Fruit fly (Drosophila melanogaster) whole organism, prepupa: Measurements from ENCODE around the gene Sr-CIV.

ENCODE experiments used
- Blimp-1 ChIP-seq: fragments of 200-800 bp; sonication (Bioruptor generic); optimal IDR thresholded peaks from 3 replicates; lab custom pipeline; 2017; ENCODE audit warnings: missing biosample characterization, missing genetic modification characterization, mild to moderate bottlenecking, moderate library complexity, missing genetic modification reagents
- CG10631 ChIP-seq: fragments of 200-800 bp; sonication (Bioruptor generic); optimal IDR thresholded peaks from 2 replicates; lab custom pipeline; 2016; ENCODE audit warnings: missing biosample characterization, missing genetic modification characterization
- CG10669 ChIP-seq: fragments of 200-800 bp; sonication (Bioruptor generic); optimal IDR thresholded peaks from 3 replicates; lab custom pipeline; 2018; ENCODE audit warnings: missing biosample characterization, mild to moderate bottlenecking, missing genetic modification characterization, moderate library complexity
- CG11294 ChIP-seq: fragments of 200-800 bp; sonication (Bioruptor generic); IDR thresholded peaks from 2 replicates; pipeline ENCODE4 v1.3.6; 2022; ENCODE audit warnings: missing biosample characterization, missing genetic modification characterization
- CG11762 ChIP-seq: fragments of 200-800 bp; sonication (Bioruptor generic); optimal IDR thresholded peaks from 3 replicates; lab custom pipeline; 2016; ENCODE audit warnings: missing biosample characterization, missing genetic modification characterization; ENCODE audit not compliant: insufficient read depth
- CG11902 ChIP-seq: fragments of 200-800 bp; sonication (Bioruptor generic); optimal IDR thresholded peaks from 3 replicates; lab custom pipeline; 2016; ENCODE audit warnings: missing biosample characterization, missing genetic modification characterization
- CG15336 ChIP-seq: fragments of 200-800 bp; sonication (Bioruptor generic); IDR thresholded peaks from 2 replicates; pipeline ENCODE4 v1.3.6; 2022; ENCODE audit warnings: missing biosample characterization, missing genetic modification characterization
- CG16779 ChIP-seq: fragments of 200-800 bp; sonication (Bioruptor generic); optimal IDR thresholded peaks from 3 replicates; lab custom pipeline; 2017; ENCODE audit warnings: missing biosample characterization, mild to moderate bottlenecking, missing genetic modification characterization
- CG32006 ChIP-seq: fragments of 200-800 bp; sonication (Bioruptor generic); optimal IDR thresholded peaks from 3 replicates; lab custom pipeline; 2017; ENCODE audit warnings: missing biosample characterization, mild to moderate bottlenecking, missing genetic modification characterization
- CG34406 ChIP-seq: fragments of 200-800 bp; sonication (Bioruptor generic); optimal IDR thresholded peaks from 3 replicates; lab custom pipeline; 2016; ENCODE audit warnings: missing biosample characterization, missing genetic modification characterization
- CG3919 ChIP-seq: fragments of 200-800 bp; sonication (Bioruptor generic); optimal IDR thresholded peaks from 3 replicates; lab custom pipeline; 2016; ENCODE audit warnings: missing biosample characterization, missing genetic modification characterization
- CG6276 ChIP-seq: fragments of 200-800 bp; sonication (Bioruptor generic); optimal IDR thresholded peaks from 2 replicates; lab custom pipeline; 2017; ENCODE audit warnings: missing biosample characterization, mild to moderate bottlenecking, missing genetic modification characterization
- CG6792 ChIP-seq: fragments of 200-800 bp; sonication (Bioruptor generic); optimal IDR thresholded peaks from 3 replicates; lab custom pipeline; 2016; ENCODE audit warnings: missing biosample characterization, missing genetic modification characterization
- CG6808 ChIP-seq: fragments of 200-800 bp; sonication (Bioruptor generic); optimal IDR thresholded peaks from 3 replicates; lab custom pipeline; 2017; ENCODE audit warnings: missing biosample characterization, missing genetic modification characterization, mild to moderate bottlenecking, moderate library complexity, missing genetic modification reagents
- CG6854 ChIP-seq: fragments of 200-800 bp; sonication (Bioruptor generic); optimal IDR thresholded peaks from 2 replicates; lab custom pipeline; 2017; ENCODE audit warnings: missing biosample characterization, mild to moderate bottlenecking, missing genetic modification characterization
- CG7368 ChIP-seq: fragments of 200-800 bp; sonication (Bioruptor generic); optimal IDR thresholded peaks from 3 replicates; lab custom pipeline; 2016; ENCODE audit warnings: missing biosample characterization, missing genetic modification characterization
- CG8119 ChIP-seq: fragments of 200-800 bp; sonication (Bioruptor generic); IDR thresholded peaks from 3 replicates; pipeline ENCODE4 v1.3.6; 2022; ENCODE audit warnings: missing biosample characterization, missing genetic modification characterization
- CG9139 ChIP-seq: fragments of 200-800 bp; sonication (Bioruptor generic); optimal IDR thresholded peaks from 3 replicates; lab custom pipeline; 2017; ENCODE audit warnings: missing biosample characterization, mild to moderate bottlenecking, missing genetic modification characterization
- Eip75B ChIP-seq: fragments of 200-800 bp; sonication (Bioruptor generic); optimal IDR thresholded peaks from 3 replicates; lab custom pipeline; 2016; ENCODE audit warnings: missing biosample characterization, missing genetic modification characterization
- Eip78C ChIP-seq: fragments of 200-800 bp; sonication (Bioruptor generic); peaks from one replicate; lab custom pipeline; 2016; ENCODE audit warnings: missing biosample characterization, missing genetic modification characterization
- Eip93F ChIP-seq: fragments of 200-800 bp; sonication (Bioruptor generic); optimal IDR thresholded peaks from 2 replicates; lab custom pipeline; 2016; ENCODE audit warnings: missing biosample characterization, mild to moderate bottlenecking, missing genetic modification characterization
- Ets21C ChIP-seq: fragments of 200-800 bp; sonication (Bioruptor generic); optimal IDR thresholded peaks from 3 replicates; lab custom pipeline; 2016; ENCODE audit warnings: missing biosample characterization, missing genetic modification characterization
- Hr39 ChIP-seq: fragments of 200-800 bp; sonication (Bioruptor generic); optimal IDR thresholded peaks from 2 replicates; lab custom pipeline; 2016; ENCODE audit warnings: missing biosample characterization, missing genetic modification characterization
- Hr4 ChIP-seq: fragments of 200-800 bp; sonication (Bioruptor generic); optimal IDR thresholded peaks from 3 replicates; lab custom pipeline; 2016; ENCODE audit warnings: missing biosample characterization, missing genetic modification characterization
- Lpt ChIP-seq: fragments of 200-800 bp; sonication (Bioruptor generic); optimal IDR thresholded peaks from 3 replicates; lab custom pipeline; 2016; ENCODE audit warnings: missing biosample characterization, missing genetic modification characterization
- OdsH ChIP-seq: fragments of 200-800 bp; sonication (Bioruptor generic); optimal IDR thresholded peaks from 3 replicates; lab custom pipeline; 2016; ENCODE audit warnings: missing biosample characterization, missing genetic modification characterization
- Smox ChIP-seq: fragments of 200-800 bp; sonication (Bioruptor generic); optimal IDR thresholded peaks from 3 replicates; lab custom pipeline; 2016; ENCODE audit warnings: missing biosample characterization, missing genetic modification characterization
- Sox14 ChIP-seq: fragments of 200-800 bp; sonication (Bioruptor generic); optimal IDR thresholded peaks from 3 replicates; lab custom pipeline; 2016; ENCODE audit warnings: missing biosample characterization, missing genetic modification characterization
- achi ChIP-seq: fragments of 200-800 bp; sonication (Bioruptor generic); optimal IDR thresholded peaks from 3 replicates; lab custom pipeline; 2016; ENCODE audit warnings: missing biosample characterization, missing genetic modification characterization
- acj6 ChIP-seq: fragments of 200-800 bp; sonication (Bioruptor generic); optimal IDR thresholded peaks from 3 replicates; lab custom pipeline; 2016; ENCODE audit warnings: missing biosample characterization, missing genetic modification characterization
- cyc ChIP-seq: fragments of 200-800 bp; sonication (Bioruptor generic); optimal IDR thresholded peaks from 3 replicates; lab custom pipeline; 2016; ENCODE audit warnings: missing biosample characterization, missing genetic modification characterization
- eg ChIP-seq: fragments of 200-800 bp; sonication (Bioruptor generic); IDR thresholded peaks from 3 replicates; pipeline ENCODE4 v1.3.6; 2022; ENCODE audit warnings: missing biosample characterization, missing genetic modification characterization
- esn ChIP-seq: fragments of 200-800 bp; sonication (Bioruptor generic); optimal IDR thresholded peaks from 2 replicates; lab custom pipeline; 2016; ENCODE audit warnings: missing biosample characterization, mild to moderate bottlenecking, missing genetic modification characterization, moderate library complexity
- fd59A ChIP-seq: fragments of 200-800 bp; sonication (Bioruptor generic); optimal IDR thresholded peaks from 2 replicates; lab custom pipeline; 2017; ENCODE audit warnings: missing biosample characterization, mild to moderate bottlenecking, missing genetic modification characterization, missing genetic modification reagents
- fd85E ChIP-seq: fragments of 200-800 bp; sonication (Bioruptor generic); optimal IDR thresholded peaks from 3 replicates; lab custom pipeline; 2016; ENCODE audit warnings: missing biosample characterization, missing genetic modification characterization
- fkh ChIP-seq: fragments of 200-800 bp; sonication (Bioruptor generic); optimal IDR thresholded peaks from 3 replicates; lab custom pipeline; 2017; ENCODE audit warnings: missing biosample characterization, mild to moderate bottlenecking, missing genetic modification characterization, moderate library complexity
- lz ChIP-seq: fragments of 200-800 bp; sonication (Bioruptor generic); optimal IDR thresholded peaks from 3 replicates; lab custom pipeline; 2016; ENCODE audit warnings: missing biosample characterization, missing genetic modification characterization
- net ChIP-seq: fragments of 200-800 bp; sonication (Bioruptor generic); optimal IDR thresholded peaks from 3 replicates; lab custom pipeline; 2016; ENCODE audit warnings: missing biosample characterization, missing genetic modification characterization
- pdm3 ChIP-seq: fragments of 200-800 bp; sonication (Bioruptor generic); optimal IDR thresholded peaks from 3 replicates; lab custom pipeline; 2016; ENCODE audit warnings: missing biosample characterization, missing genetic modification characterization
- salr ChIP-seq, 2 experiments: fragments of 200-800 bp; sonication (Bioruptor generic); optimal IDR thresholded peaks; 3 replicates each; lab custom pipeline; 2016 to 2018; ENCODE audit warnings: missing biosample characterization in 2 of 2, missing genetic modification characterization in 2 of 2, mild to moderate bottlenecking in 1 of 2
- spab ChIP-seq: fragments of 200-800 bp; sonication (Bioruptor generic); optimal IDR thresholded peaks from 2 replicates; lab custom pipeline; 2017; ENCODE audit warnings: missing biosample characterization, mild to moderate bottlenecking, missing genetic modification characterization, missing genetic modification reagents
- svp ChIP-seq: fragments of 200-800 bp; sonication (Bioruptor generic); peaks from one replicate; lab custom pipeline; 2016; ENCODE audit warnings: missing biosample characterization, missing genetic modification characterization
- topi ChIP-seq: fragments of 200-800 bp; sonication (Bioruptor generic); optimal IDR thresholded peaks from 3 replicates; lab custom pipeline; 2016; ENCODE audit warnings: missing biosample characterization, missing genetic modification characterization

Sr-CIV gene

dm6 chr2L:3484759-3485158 is 39.1 kb downstream of the Sr-CIV start:
- TF ChIP-seq Eip75B (GFP tag; lab: Kevin White, UChicago) (no peak), Hr39 (GFP tag; lab: Kevin White, UChicago) (no peak), esn (GFP tag; lab: Kevin White, UChicago) (no peak), CG32006 (GFP tag; lab: Kevin White, UChicago) (peak; percentile 54), Hr4 (GFP tag; lab: Kevin White, UChicago) (peak; percentile 26), Eip78C (GFP tag; lab: Kevin White, UChicago) (peak; percentile 52), CG8119 (GFP tag; lab: Robert Waterston, UW) (peak; percentile 21; the same call in 1 of the 3 replicates), svp (GFP tag; lab: Kevin White, UChicago) (peak; percentile 19), CG15336 (peak; percentile 28; the same call in 1 of the 2 replicates)

dm6 chr2L:3483672-3484071 is 40.2 kb downstream of the Sr-CIV start:
- TF ChIP-seq CG16779 (tag; lab: Kevin White, UChicago): no peak
- TF ChIP-seq acj6 (GFP tag; lab: Kevin White, UChicago): no peak
- peak; percentile 28 for TF ChIP-seq CG32006 (GFP tag; lab: Kevin White, UChicago)
- no peak for TF ChIP-seq Ets21C (GFP tag; lab: Kevin White, UChicago)
- no peak for TF ChIP-seq CG10631
- peak; percentile 57; the same call in 1 of the 2 replicates for TF ChIP-seq CG15336
- TF ChIP-seq spab (GFP tag; lab: Kevin White, UChicago): no peak
- peak; percentile 57; the same call in 1 of the 3 replicates for TF ChIP-seq eg (GFP tag; lab: Robert Waterston, UW)
- TF ChIP-seq cyc (GFP tag; lab: Kevin White, UChicago): no peak
- TF ChIP-seq Lpt (GFP tag; lab: Kevin White, UChicago): no peak
- TF ChIP-seq CG8119 (GFP tag; lab: Robert Waterston, UW): 0 out of 3 replicates have a peak, but pooled peaks have one; percentile 30
- TF ChIP-seq Eip75B (GFP tag; lab: Kevin White, UChicago): no peak
- TF ChIP-seq OdsH (GFP tag; lab: Kevin White, UChicago): no peak
- no peak for TF ChIP-seq fkh (GFP tag; lab: Kevin White, UChicago)
- TF ChIP-seq CG11902 (GFP tag; lab: Kevin White, UChicago): no peak
- TF ChIP-seq CG34406 (GFP tag; lab: Kevin White, UChicago): no peak
- no peak for TF ChIP-seq fd59A (GFP tag; lab: Kevin White, UChicago)
- no peak for TF ChIP-seq lz (GFP tag; lab: Kevin White, UChicago)
- TF ChIP-seq salr (GFP tag; optimal IDR thresholded peaks at IDR 0.05; lab: Kevin White, UChicago): no peak
- TF ChIP-seq esn (GFP tag; lab: Kevin White, UChicago): no peak
- no peak for TF ChIP-seq Smox (GFP tag; lab: Kevin White, UChicago)
- TF ChIP-seq CG6792 (GFP tag; lab: Kevin White, UChicago): no peak
- TF ChIP-seq CG6808 (GFP tag; lab: Kevin White, UChicago): no peak
- TF ChIP-seq CG7368 (GFP tag; lab: Kevin White, UChicago): no peak
- no peak for TF ChIP-seq Blimp-1 (GFP tag; lab: Kevin White, UChicago)
- no peak for TF ChIP-seq CG11762 (GFP tag; lab: Kevin White, UChicago)
- TF ChIP-seq CG6276 (GFP tag; lab: Kevin White, UChicago): peak; percentile 3

dm6 chr2L:3482712-3483111 is 41.1 kb downstream of the Sr-CIV start:
- TF ChIP-seq CG11762 (GFP tag; lab: Kevin White, UChicago) (peak; percentile 15), CG9139 (GFP tag; lab: Kevin White, UChicago) (peak; percentile 22), Smox (GFP tag; lab: Kevin White, UChicago) (no peak), esn (GFP tag; lab: Kevin White, UChicago) (no peak), fd85E (no peak), CG15336 (peak; percentile 93), topi (GFP tag; lab: Kevin White, UChicago) (no peak), Hr4 (GFP tag; lab: Kevin White, UChicago) (peak; percentile 76), Ets21C (GFP tag; lab: Kevin White, UChicago) (no peak), cyc (GFP tag; lab: Kevin White, UChicago) (no peak), Sox14 (peak; percentile 11), net (GFP tag; lab: Kevin White, UChicago) (peak; percentile 61), CG11294 (GFP tag; lab: Robert Waterston, UW) (peak; percentile 69), acj6 (GFP tag; lab: Kevin White, UChicago) (peak; percentile 21), CG6276 (GFP tag; lab: Kevin White, UChicago) (peak; percentile 72), CG6854 (GFP tag; lab: Kevin White, UChicago) (no peak), Eip93F (GFP tag; lab: Kevin White, UChicago) (no peak), OdsH (GFP tag; lab: Kevin White, UChicago) (peak; percentile 59), CG7368 (GFP tag; lab: Kevin White, UChicago) (no peak), CG10669 (GFP tag; lab: Kevin White, UChicago) (peak; percentile 54), CG8119 (GFP tag; lab: Robert Waterston, UW) (peak; percentile 90), CG6792 (GFP tag; lab: Kevin White, UChicago) (peak; percentile 28), pdm3 (peak; percentile 36), CG6808 (GFP tag; lab: Kevin White, UChicago) (peak; percentile 63), achi (GFP tag; lab: Kevin White, UChicago) (peak; percentile 61), CG3919 (GFP tag; lab: Kevin White, UChicago) (peak; percentile 56), eg (GFP tag; lab: Robert Waterston, UW) (peak; percentile 90), CG16779 (tag; lab: Kevin White, UChicago) (peak; percentile 10), CG32006 (GFP tag; lab: Kevin White, UChicago) (peak; percentile 83), Hr39 (GFP tag; lab: Kevin White, UChicago) (no peak), salr (GFP tag; optimal IDR thresholded peaks at IDR 0.05; lab: Kevin White, UChicago) (peak in 1 of 2 experiments; percentile 62), Eip78C (GFP tag; lab: Kevin White, UChicago) (peak; percentile 84)
